Fruit fly (Drosophila melanogaster) whole organism, embryonic: ENCODE measurements around the gene CG43339.

Source experiments
- Abd-B ChIP-seq: fragments of 200-800 bp; sonication (Bioruptor generic); optimal IDR thresholded peaks from 2 replicates; lab custom pipeline; 2018; ENCODE audit warnings: missing biosample characterization, mild to moderate bottlenecking, missing genetic modification characterization, moderate library complexity
- CG11085 ChIP-seq: fragments of 200-800 bp; sonication (Bioruptor generic); IDR thresholded peaks from 2 replicates; pipeline ENCODE4 v1.3.6; 2022; ENCODE audit warnings: missing biosample characterization, missing genetic modification characterization
- CG11247 ChIP-seq: fragments of 200-800 bp; sonication (Bioruptor generic); IDR thresholded peaks from 2 replicates; pipeline ENCODE4 v1.3.6; 2022; ENCODE audit warnings: missing biosample characterization, missing genetic modification characterization
- CG12071 ChIP-seq: fragments of 200-800 bp; sonication (Bioruptor generic); optimal IDR thresholded peaks from 3 replicates; lab custom pipeline; 2018; ENCODE audit warnings: missing biosample characterization, mild to moderate bottlenecking, missing genetic modification characterization
- CG12769 ChIP-seq: fragments of 200-800 bp; sonication (Bioruptor generic); optimal IDR thresholded peaks from 2 replicates; lab custom pipeline; 2019; ENCODE audit warnings: missing biosample characterization, mild to moderate bottlenecking, missing genetic modification characterization, moderate library complexity
- CG14014 ChIP-seq: fragments of 200-800 bp; sonication (Bioruptor generic); IDR thresholded peaks from 2 replicates; pipeline ENCODE4 v1.3.6; 2022; ENCODE audit warnings: missing biosample characterization, missing genetic modification characterization
- CG14860 ChIP-seq: fragments of 200-800 bp; sonication (Bioruptor generic); IDR thresholded peaks from 3 replicates; pipeline ENCODE4 v1.3.6; 2022; ENCODE audit warnings: missing biosample characterization, missing genetic modification characterization; ENCODE audit not compliant: partially characterized antibody
- CG15696 ChIP-seq: fragments of 200-800 bp; sonication (Bioruptor generic); optimal IDR thresholded peaks from 2 replicates; lab custom pipeline; 2019; ENCODE audit warnings: missing biosample characterization, mild to moderate bottlenecking, missing genetic modification characterization, moderate library complexity
- CG17359 ChIP-seq: fragments of 200-800 bp; sonication (Bioruptor generic); optimal IDR thresholded peaks from 3 replicates; lab custom pipeline; 2018; ENCODE audit warnings: missing biosample characterization, mild to moderate bottlenecking, missing genetic modification characterization, moderate library complexity
- CG17361 ChIP-seq: fragments of 200-800 bp; sonication (Bioruptor generic); IDR thresholded peaks from 3 replicates; pipeline ENCODE4 v1.3.6; 2022; ENCODE audit warnings: missing biosample characterization, missing genetic modification characterization
- CG17912 ChIP-seq: fragments of 200-800 bp; sonication (Bioruptor generic); optimal IDR thresholded peaks from 2 replicates; lab custom pipeline; 2018; ENCODE audit warnings: missing biosample characterization, mild to moderate bottlenecking, missing genetic modification characterization
- CG32767 ChIP-seq: fragments of 200-800 bp; sonication (Bioruptor generic); IDR thresholded peaks from 2 replicates; pipeline ENCODE4 v1.3.6; 2022; ENCODE audit warnings: missing biosample characterization, missing genetic modification characterization
- CG34376 ChIP-seq: fragments of 200-800 bp; sonication (Bioruptor generic); optimal IDR thresholded peaks from 2 replicates; lab custom pipeline; 2018; ENCODE audit warnings: missing biosample characterization, mild to moderate bottlenecking, missing genetic modification characterization
- CG6765 ChIP-seq: fragments of 200-800 bp; sonication (Bioruptor generic); optimal IDR thresholded peaks from 3 replicates; lab custom pipeline; 2017; ENCODE audit warnings: missing biosample characterization, mild to moderate bottlenecking, missing genetic modification characterization
- CG7357 ChIP-seq: fragments of 200-800 bp; sonication (Bioruptor generic); IDR thresholded peaks from 3 replicates; pipeline ENCODE4 v1.3.6; 2022; ENCODE audit warnings: missing biosample characterization, missing genetic modification characterization
- CG7745 ChIP-seq: fragments of 200-800 bp; sonication (Bioruptor generic); optimal IDR thresholded peaks from 2 replicates; lab custom pipeline; 2018; ENCODE audit warnings: missing biosample characterization, mild to moderate bottlenecking, missing genetic modification characterization, moderate library complexity
- CG8478 ChIP-seq: fragments of >200 bp; optimal IDR thresholded peaks from 2 replicates; lab custom pipeline; 2018
- CG9876 ChIP-seq: fragments of 200-800 bp; sonication (Bioruptor generic); optimal IDR thresholded peaks from 2 replicates; lab custom pipeline; 2016; ENCODE audit warnings: missing biosample characterization, missing genetic modification characterization
- CTCF ChIP-seq: fragments of 200-800 bp; sonication (Bioruptor generic); optimal IDR thresholded peaks from 2 replicates; lab custom pipeline; 2017; ENCODE audit warnings: missing biosample characterization, mild to moderate bottlenecking, missing genetic modification characterization, moderate library complexity
- Camta ChIP-seq: fragments of 200-800 bp; sonication (Bioruptor generic); optimal IDR thresholded peaks from 2 replicates; lab custom pipeline; 2016; ENCODE audit warnings: missing biosample characterization, missing genetic modification characterization
- Dp ChIP-seq: fragments of 200-800 bp; sonication (Bioruptor generic); optimal IDR thresholded peaks from 2 replicates; lab custom pipeline; 2018; ENCODE audit warnings: missing biosample characterization, mild to moderate bottlenecking, missing genetic modification characterization, moderate library complexity
- Dref ChIP-seq: fragments of 200-800 bp; sonication (Bioruptor generic); IDR thresholded peaks from 2 replicates; pipeline ENCODE4 v1.3.6; 2022; ENCODE audit warnings: missing biosample characterization, missing genetic modification characterization
- Fer1 ChIP-seq: fragments of 200-800 bp; sonication (Bioruptor generic); optimal IDR thresholded peaks from 2 replicates; lab custom pipeline; 2017; ENCODE audit warnings: missing biosample characterization, mild to moderate bottlenecking, missing genetic modification characterization
- Jarid2 ChIP-seq: fragments of 200-800 bp; sonication (Bioruptor generic); optimal IDR thresholded peaks from 3 replicates; lab custom pipeline; 2017; ENCODE audit warnings: mild to moderate bottlenecking, missing biosample characterization, missing genetic modification reagents, missing genetic modification characterization
- Lim3 ChIP-seq: fragments of 200-800 bp; sonication (Bioruptor generic); IDR thresholded peaks from 2 replicates; pipeline ENCODE4 v1.3.6; 2022; ENCODE audit warnings: missing biosample characterization, missing genetic modification characterization
- MBD-R2 ChIP-seq: fragments of 200-800 bp; sonication (Bioruptor generic); IDR thresholded peaks from 2 replicates; pipeline ENCODE4 v1.3.6; 2022; ENCODE audit warnings: missing biosample characterization, missing genetic modification characterization
- MTF-1 ChIP-seq: fragments of 200-800 bp; sonication (Bioruptor generic); optimal IDR thresholded peaks from 2 replicates; lab custom pipeline; 2018; ENCODE audit warnings: missing biosample characterization, mild to moderate bottlenecking, missing genetic modification characterization, borderline replicate concordance
- NC2β ChIP-seq: fragments of 200-800 bp; sonication (Bioruptor generic); optimal IDR thresholded peaks from 2 replicates; lab custom pipeline; 2016; ENCODE audit warnings: missing biosample characterization, missing genetic modification characterization
- ab ChIP-seq: fragments of 200-800 bp; sonication (Bioruptor generic); optimal IDR thresholded peaks from 2 replicates; lab custom pipeline; 2016; ENCODE audit warnings: missing biosample characterization, missing genetic modification characterization
- bbx ChIP-seq: fragments of 200-800 bp; sonication (Bioruptor generic); IDR thresholded peaks from 2 replicates; pipeline ENCODE4 v1.3.6; 2022; ENCODE audit warnings: missing biosample characterization, missing genetic modification characterization; ENCODE audit not compliant: partially characterized antibody
- cad ChIP-seq: fragments of >200 bp; optimal IDR thresholded peaks from 2 replicates; lab custom pipeline; 2017; ENCODE audit warnings: missing biosample characterization, missing genetic modification characterization
- cato ChIP-seq: fragments of 200-800 bp; sonication (Bioruptor generic); optimal IDR thresholded peaks from 2 replicates; lab custom pipeline; 2016; ENCODE audit warnings: missing biosample characterization, missing genetic modification characterization, borderline replicate concordance
- chm ChIP-seq: fragments of 200-800 bp; sonication (Bioruptor generic); IDR thresholded peaks from 2 replicates; pipeline ENCODE4 v1.3.6; 2022; ENCODE audit warnings: missing biosample characterization, missing genetic modification characterization
- disco-r ChIP-seq: fragments of 200-800 bp; sonication (Bioruptor generic); optimal IDR thresholded peaks from 2 replicates; lab custom pipeline; 2016; ENCODE audit warnings: missing biosample characterization, missing genetic modification characterization
- en ChIP-seq: fragments of 200-800 bp; sonication (Bioruptor generic); optimal IDR thresholded peaks from 2 replicates; lab custom pipeline; 2016; ENCODE audit warnings: missing biosample characterization, missing genetic modification characterization
- eve ChIP-seq, 2 experiments: fragments of >200 bp; optimal IDR thresholded peaks; 2 replicates each; lab custom pipeline; 2017; ENCODE audit warnings: missing biosample characterization in 2 of 2, missing genetic modification characterization in 2 of 2
- ftz-f1 ChIP-seq: fragments of 200-800 bp; sonication (Bioruptor generic); optimal IDR thresholded peaks from 2 replicates; lab custom pipeline; 2016; ENCODE audit warnings: missing biosample characterization, missing genetic modification characterization
- ken ChIP-seq: fragments of 200-800 bp; sonication (Bioruptor generic); IDR thresholded peaks from 3 replicates; pipeline ENCODE4 v1.3.6; 2022; ENCODE audit warnings: missing biosample characterization, missing genetic modification characterization
- kni ChIP-seq: fragments of 200-800 bp; sonication (Bioruptor generic); optimal IDR thresholded peaks from 3 replicates; lab custom pipeline; 2017; ENCODE audit warnings: mild to moderate bottlenecking, missing biosample characterization, missing genetic modification reagents, missing genetic modification characterization
- luna ChIP-seq: fragments of 200-800 bp; sonication (Bioruptor generic); optimal IDR thresholded peaks from 2 replicates; lab custom pipeline; 2016; ENCODE audit warnings: missing biosample characterization, missing genetic modification characterization
- nau ChIP-seq: fragments of 200-800 bp; sonication (Bioruptor generic); optimal IDR thresholded peaks from 3 replicates; lab custom pipeline; 2017; ENCODE audit warnings: missing biosample characterization, mild to moderate bottlenecking, missing genetic modification characterization, missing genetic modification reagents
- p53 ChIP-seq: fragments of 200-800 bp; sonication (Bioruptor generic); optimal IDR thresholded peaks from 2 replicates; lab custom pipeline; 2016; ENCODE audit warnings: missing biosample characterization, missing genetic modification characterization
- pros ChIP-seq: fragments of 200-800 bp; sonication (Bioruptor generic); optimal IDR thresholded peaks from 3 replicates; lab custom pipeline; 2019; ENCODE audit warnings: missing biosample characterization, mild to moderate bottlenecking, missing genetic modification characterization, moderate library complexity
- ranshi ChIP-seq: fragments of 200-800 bp; sonication (Bioruptor generic); IDR thresholded peaks from 2 replicates; pipeline ENCODE4 v1.3.6; 2022; ENCODE audit warnings: missing biosample characterization, missing genetic modification characterization
- sna ChIP-seq: fragments of 200-800 bp; sonication (Bioruptor generic); IDR thresholded peaks from 2 replicates; pipeline ENCODE4 v1.3.6; 2022; ENCODE audit warnings: missing biosample characterization, missing genetic modification characterization; ENCODE audit not compliant: partially characterized antibody
- tx ChIP-seq: fragments of 200-800 bp; sonication (Bioruptor generic); optimal IDR thresholded peaks from 2 replicates; lab custom pipeline; 2016; ENCODE audit warnings: missing biosample characterization, missing genetic modification characterization
- unc-4 ChIP-seq: fragments of 200-800 bp; sonication (Bioruptor generic); IDR thresholded peaks from 2 replicates; pipeline ENCODE4 v1.3.6; 2022; ENCODE audit warnings: missing biosample characterization, missing genetic modification characterization; ENCODE audit not compliant: partially characterized antibody
- vnd ChIP-seq: fragments of 200-800 bp; sonication (Bioruptor generic); IDR thresholded peaks from 3 replicates; pipeline ENCODE4 v1.3.6; 2022; ENCODE audit warnings: missing biosample characterization, missing genetic modification characterization; ENCODE audit not compliant: partially characterized antibody
- vvl ChIP-seq: fragments of 200-800 bp; sonication (Bioruptor generic); IDR thresholded peaks from 2 replicates; pipeline ENCODE4 v1.3.6; 2022; ENCODE audit warnings: missing biosample characterization, missing genetic modification characterization
- yki ChIP-seq: fragments of >200 bp; optimal IDR thresholded peaks from 3 replicates; lab custom pipeline; 2018

CG43339 gene

dm6 chr2L:18676948-18677820, 4.1 kb upstream of the CG43339 start, which contains the start of the genes Mst36Fa and CG31751 (continued):
- no peak for TF ChIP-seq ab (GFP tag; lab: Kevin White, UChicago)
- TF ChIP-seq CG9876 (GFP tag; lab: Kevin White, UChicago), result peak; percentile 50
- TF ChIP-seq cato (GFP tag; lab: Kevin White, UChicago), result no peak
- no peak for TF ChIP-seq bbx (GFP tag; lab: Robert Waterston, UW)
- no peak for TF ChIP-seq cad (GFP tag; lab: Kevin White, UChicago)
- TF ChIP-seq Camta, result peak; percentile 84
- peak; percentile 89 for TF ChIP-seq CG12769
- TF ChIP-seq CG12071 (GFP tag; lab: Kevin White, UChicago), result peak; percentile 93
- no peak; the same call in 2 of the 3 replicates for TF ChIP-seq CG17361 (GFP tag; lab: Robert Waterston, UW)
- peak; percentile 85; the same call in 1 of the 2 replicates for TF ChIP-seq CG14014 (GFP tag; lab: Robert Waterston, UW)
- no peak for TF ChIP-seq nau (GFP tag; lab: Kevin White, UChicago)
- peak; percentile 63 for TF ChIP-seq p53 (GFP tag; lab: Kevin White, UChicago)
- peak; percentile 90 for TF ChIP-seq CG34376 (GFP tag; lab: Kevin White, UChicago)
- TF ChIP-seq MBD-R2 (GFP tag; lab: Robert Waterston, UW), result peak; percentile 81
- TF ChIP-seq unc-4 (GFP tag; lab: Robert Waterston, UW), result no peak
- TF ChIP-seq luna, result peak; percentile 63
- TF ChIP-seq MTF-1 (GFP tag; lab: Kevin White, UChicago), result peak; percentile 87
- peak; percentile 45 for TF ChIP-seq en (GFP tag; lab: Kevin White, UChicago)
- TF ChIP-seq sna, result no peak
- TF ChIP-seq CG14860, result no peak
- TF ChIP-seq ftz-f1 (GFP tag; lab: Kevin White, UChicago), result peak; percentile 72
- peak; percentile 78 for TF ChIP-seq tx (GFP tag; lab: Kevin White, UChicago)
- 0 out of 2 replicates have a peak, but pooled peaks have one; percentile 30 for TF ChIP-seq CG11085 (GFP tag; lab: Robert Waterston, UW)
- peak; percentile 26 for TF ChIP-seq Abd-B
- peak; percentile 76 for TF ChIP-seq CG17912 (GFP tag; lab: Kevin White, UChicago)
- TF ChIP-seq Fer1 (GFP tag; lab: Kevin White, UChicago), result peak; percentile 92
- peak; percentile 97 for TF ChIP-seq Dp (GFP tag; lab: Kevin White, UChicago)
- peak; percentile 7 for TF ChIP-seq CG15696 (tag; lab: Kevin White, UChicago)
- TF ChIP-seq pros (GFP tag; lab: Kevin White, UChicago), result no peak
- peak; percentile 54 for TF ChIP-seq CG7745
- no peak for TF ChIP-seq Lim3
- peak; percentile 36 for TF ChIP-seq CTCF (GFP tag; lab: Kevin White, UChicago)
- peak; percentile 93 for TF ChIP-seq kni (GFP tag; lab: Kevin White, UChicago)
- TF ChIP-seq CG7357 (GFP tag; lab: Robert Waterston, UW), result no peak
- TF ChIP-seq CG32767, result peak; percentile 60
- peak; percentile 4; the same call in 1 of the 3 replicates for TF ChIP-seq ken (GFP tag; lab: Robert Waterston, UW)
- TF ChIP-seq vnd (GFP tag; lab: Robert Waterston, UW), result no peak
- TF ChIP-seq vvl (GFP tag; lab: Robert Waterston, UW), result peak; percentile 46; the same call in 1 of the 2 replicates
- peak; percentile 55; the same call in 1 of the 2 replicates for TF ChIP-seq ranshi (GFP tag; lab: Robert Waterston, UW)
- peak; percentile 85 for TF ChIP-seq CG17359 (tag; lab: Kevin White, UChicago)
- TF ChIP-seq CG11247, result peak; percentile 74; the same call in 1 of the 2 replicates
- no peak for TF ChIP-seq CG8478 (lab: Kevin White, UChicago)
- TF ChIP-seq chm, result peak; percentile 74
- TF ChIP-seq Jarid2 (GFP tag; lab: Kevin White, UChicago), result no peak
- no peak for TF ChIP-seq eve (GFP tag; optimal IDR thresholded peaks at IDR 0.05; lab: Kevin White, UChicago)
- peak; percentile 72 for TF ChIP-seq NC2β (GFP tag; lab: Kevin White, UChicago)
- peak; percentile 77 for TF ChIP-seq disco-r (GFP tag; lab: Kevin White, UChicago)
- no peak for TF ChIP-seq yki
- peak; percentile 87 for TF ChIP-seq CG6765 (GFP tag; lab: Kevin White, UChicago)
- no peak; the same call in 1 of the 2 replicates for TF ChIP-seq Dref
